Fruit fly (Drosophila melanogaster): ENCODE measurements around the gene vls.
A peak's percentile ranks its signal among the peaks of the same experiment; 100 is the strongest.

Gene vls

DNA sequence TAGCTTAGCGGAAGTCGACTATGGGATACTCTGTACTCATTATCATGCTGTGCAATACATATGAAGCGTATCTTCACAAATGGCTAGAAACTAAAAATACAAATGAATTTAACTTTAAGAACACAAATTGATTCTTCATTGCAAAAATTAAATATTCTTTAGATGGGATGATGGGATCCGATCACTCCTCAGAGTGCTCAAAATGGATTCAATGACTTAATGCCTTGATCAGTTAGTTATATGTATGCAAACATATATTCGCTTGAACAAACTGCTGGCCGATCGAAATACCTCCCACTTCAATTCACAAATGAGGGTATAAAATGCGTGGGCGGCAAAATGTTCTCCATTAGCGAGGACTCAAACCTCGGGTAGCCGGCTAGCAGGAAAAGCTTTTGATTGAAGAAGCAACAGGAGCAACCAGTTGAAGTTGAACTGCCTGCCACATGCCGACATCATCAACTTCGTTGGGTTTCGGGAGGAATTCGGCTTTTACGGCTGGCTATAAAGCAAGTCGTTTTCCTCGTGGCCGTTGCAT, 38.0 kb downstream of the vls start, which contains the start of gene sNPF (continued):
- TF ChIP-seq CG10543 (GFP tag; optimal IDR thresholded peaks at IDR 0.05): peak; percentile 47
- TF ChIP-seq abd-A (tag; optimal IDR thresholded peaks at IDR 0.05): no peak
- no peak for TF ChIP-seq CG9876 (GFP tag; optimal IDR thresholded peaks at IDR 0.05)
- no peak for TF ChIP-seq ab (GFP tag; optimal IDR thresholded peaks at IDR 0.05)
- TF ChIP-seq tio (GFP tag; optimal IDR thresholded peaks at IDR 0.05): peak; percentile 52
- no peak for TF ChIP-seq ato (GFP tag; IDR thresholded peaks at IDR 0.05; ENCODE audit: partially characterized antibody)
- peak; percentile 47 to 50 for TF ChIP-seq dpn (GFP tag; optimal IDR thresholded peaks at IDR 0.05)
- no peak for TF ChIP-seq tap (tag; optimal IDR thresholded peaks at IDR 0.05)
- peak; percentile 5 for TF ChIP-seq CG18011 (GFP tag; optimal IDR thresholded peaks at IDR 0.05)
- TF ChIP-seq CG2889 (GFP tag; IDR thresholded peaks at IDR 0.05): no peak
- TF ChIP-seq dysf (GFP tag; IDR thresholded peaks at IDR 0.05): peak; percentile 69
- peak in 1 of 2 experiments; percentile 80 for TF ChIP-seq eve (GFP tag; optimal IDR thresholded peaks at IDR 0.05)
- no peak for TF ChIP-seq CG32532 (GFP tag; IDR thresholded peaks at IDR 0.05)
- TF ChIP-seq CG3726 (GFP tag; IDR thresholded peaks at IDR 0.05): no peak
- TF ChIP-seq CG11085 (GFP tag; IDR thresholded peaks at IDR 0.05): no peak
- TF ChIP-seq unpg (GFP tag; optimal IDR thresholded peaks at IDR 0.05): no peak
- peak; percentile 54 for TF ChIP-seq Dip3 (GFP tag; optimal IDR thresholded peaks at IDR 0.05)
- TF ChIP-seq Atf3 (GFP tag; optimal IDR thresholded peaks at IDR 0.05): peak; percentile 54
- no peak for TF ChIP-seq bbx (GFP tag; IDR thresholded peaks at IDR 0.05; ENCODE audit: partially characterized antibody)
- no peak for TF ChIP-seq nerfin-1 (tag; optimal IDR thresholded peaks at IDR 0.05)
- TF ChIP-seq Opbp (GFP tag; IDR thresholded peaks at IDR 0.05; ENCODE audit: partially characterized antibody): no peak
- no peak for TF ChIP-seq CG12236 (GFP tag; optimal IDR thresholded peaks at IDR 0.05)
- peak; percentile 49 for TF ChIP-seq sug (tag; optimal IDR thresholded peaks at IDR 0.05)
- peak; percentile 40 for TF ChIP-seq Bteb2 (GFP tag; optimal IDR thresholded peaks at IDR 0.05)
- TF ChIP-seq lov (optimal IDR thresholded peaks at IDR 0.05): no peak
- peak; percentile 16; the same call in 1 of the 3 replicates for TF ChIP-seq lov (GFP tag; IDR thresholded peaks at IDR 0.05)
- TF ChIP-seq zen (tag; optimal IDR thresholded peaks at IDR 0.05): no peak
- TF ChIP-seq CG12744 (GFP tag; optimal IDR thresholded peaks at IDR 0.05): no peak
- TF ChIP-seq zen2 (GFP tag; IDR thresholded peaks at IDR 0.05; ENCODE audit: partially characterized antibody): no peak
- TF ChIP-seq Antp (GFP tag; optimal IDR thresholded peaks at IDR 0.05): no peak
- TF ChIP-seq tna (GFP tag; IDR thresholded peaks at IDR 0.05; ENCODE audit: partially characterized antibody): no peak
- no peak for TF ChIP-seq dati (GFP tag; IDR thresholded peaks at IDR 0.05)
- TF ChIP-seq Scr (GFP tag; IDR thresholded peaks at IDR 0.05; ENCODE audit: partially characterized antibody): no peak
- TF ChIP-seq ftz-f1 (GFP tag; optimal IDR thresholded peaks at IDR 0.05): no peak
- TF ChIP-seq CG4730 (GFP tag; IDR thresholded peaks at IDR 0.05): no peak
- TF ChIP-seq bab2 (GFP tag; optimal IDR thresholded peaks at IDR 0.05): peak; percentile 55
- peak; percentile 60 for TF ChIP-seq Myb (GFP tag; optimal IDR thresholded peaks at IDR 0.05)
- TF ChIP-seq Nf-YA (GFP tag; IDR thresholded peaks at IDR 0.05): no peak
- no peak for TF ChIP-seq sim (GFP tag; IDR thresholded peaks at IDR 0.05)
- no peak for TF ChIP-seq vnd (GFP tag; IDR thresholded peaks at IDR 0.05; ENCODE audit: partially characterized antibody)
- TF ChIP-seq run (tag; optimal IDR thresholded peaks at IDR 0.05): no peak
- no peak for TF ChIP-seq dmrt11E (tag; optimal IDR thresholded peaks at IDR 0.05)
- TF ChIP-seq CG32767 (GFP tag; IDR thresholded peaks at IDR 0.05): no peak
- TF ChIP-seq row (GFP tag; IDR thresholded peaks at IDR 0.05): peak; percentile 72; the same call in 2 of the 3 replicates
- TF ChIP-seq fd3F (GFP tag; optimal IDR thresholded peaks at IDR 0.05): peak; percentile 16
- peak; percentile 32 for TF ChIP-seq CG13296 (GFP tag; optimal IDR thresholded peaks at IDR 0.05)
- no peak for TF ChIP-seq dm (GFP tag; optimal IDR thresholded peaks at IDR 0.05)
- no peak for TF ChIP-seq CG1792 (GFP tag; optimal IDR thresholded peaks at IDR 0.05)
- TF ChIP-seq CG15601 (tag; optimal IDR thresholded peaks at IDR 0.05): peak; percentile 100
- TF ChIP-seq CG14667 (GFP tag; IDR thresholded peaks at IDR 0.05): no peak
- TF ChIP-seq Rfx (GFP tag; IDR thresholded peaks at IDR 0.05): peak; percentile 46

All from whole organism, embryonic.